Worm (Caenorhabditis elegans): ENCODE results near the gene C37C3.17.

DNA sequence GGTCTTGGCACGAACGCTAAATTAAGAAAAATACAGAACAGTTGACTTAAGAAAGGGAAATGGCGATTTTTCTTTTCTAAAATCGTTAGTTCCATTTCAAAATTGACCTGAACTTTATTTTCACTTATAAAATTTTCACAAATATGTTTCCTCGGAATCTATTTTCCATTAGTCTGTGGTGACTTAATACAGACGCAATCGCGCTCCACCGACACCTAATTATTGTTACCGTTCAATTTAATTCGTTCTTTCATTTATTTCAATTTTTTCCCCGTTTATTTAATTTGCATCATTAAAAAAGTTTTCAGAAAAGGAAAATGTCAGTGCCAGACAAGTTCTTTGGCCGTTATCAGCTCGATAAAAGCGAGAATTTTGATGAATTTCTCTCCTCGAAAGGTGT is 41.4 kb downstream of the C37C3.17 start, which contains the start of gene lbp-4:
- TF ChIP-seq lir-3 (tag; optimal IDR thresholded peaks at IDR 0.05) (no peak), hlh-30 (tag; optimal IDR thresholded peaks at IDR 0.05; ENCODE audit: insufficient read depth) (no peak), sdz-12 (GFP tag; optimal IDR thresholded peaks at IDR 0.05) (no peak)
